Worm (Caenorhabditis elegans) whole organism, young adult: Measurements from ENCODE around the gene Y44A6C.1.

Experiments used
- B0019.2 ChIP-seq: fragments of 200-800 bp; sonication (Bioruptor generic); conservative IDR thresholded peaks from 2 replicates; pipeline ENCODE4 v1.3.6; 2022; ENCODE audit warnings: missing genetic modification reagents, missing genetic modification characterization, missing compliant biosample characterization
- F10E7.11 ChIP-seq: sonication (generic microtip); optimal IDR thresholded peaks from 2 replicates; lab custom pipeline; 2017; ENCODE audit warnings: mild to moderate bottlenecking, missing genetic modification characterization, moderate library complexity, missing compliant biosample characterization
- F22D6.2 ChIP-seq: sonication (generic microtip); optimal IDR thresholded peaks from 2 replicates; lab custom pipeline; 2016; ENCODE audit warnings: mild to moderate bottlenecking, missing genetic modification characterization, missing compliant biosample characterization
- F37B4.10 ChIP-seq: fragments of 200-800 bp; sonication (Bioruptor generic); IDR thresholded peaks from 2 replicates; pipeline ENCODE4 v1.3.6; 2022; ENCODE audit warnings: missing genetic modification characterization, missing compliant biosample characterization
- F49E8.2 ChIP-seq: sonication (generic microtip); optimal IDR thresholded peaks from 3 replicates; lab custom pipeline; 2017; ENCODE audit warnings: missing genetic modification characterization, mild to moderate bottlenecking, missing compliant biosample characterization, antibody characterized with exemption, moderate library complexity; ENCODE audit not compliant: insufficient read depth
- F52B5.7 ChIP-seq: sonication (generic microtip); optimal IDR thresholded peaks from 2 replicates; lab custom pipeline; 2016; ENCODE audit warnings: mild to moderate bottlenecking, missing genetic modification characterization, missing compliant biosample characterization
- K11D2.4 ChIP-seq: fragments of 200-800 bp; sonication (Bioruptor generic); IDR thresholded peaks from 2 replicates; pipeline ENCODE4 v1.3.6; 2022; ENCODE audit warnings: missing genetic modification reagents, missing genetic modification characterization, missing compliant biosample characterization
- T26A5.8 ChIP-seq: sonication (generic microtip); optimal IDR thresholded peaks from 2 replicates; lab custom pipeline; 2016; ENCODE audit warnings: missing genetic modification characterization, missing compliant biosample characterization
- Y53F4B.3 ChIP-seq: fragments of 200-800 bp; sonication (Bioruptor generic); IDR thresholded peaks from 2 replicates; pipeline ENCODE4 v1.3.6; 2022; ENCODE audit warnings: missing genetic modification reagents, missing genetic modification characterization, missing compliant biosample characterization
- Y56A3A.18 ChIP-seq: fragments of 200-800 bp; sonication (Bioruptor generic); IDR thresholded peaks from 2 replicates; pipeline ENCODE4 v1.3.6; 2022; ENCODE audit warnings: missing genetic modification reagents, missing genetic modification characterization, missing compliant biosample characterization
- Y79H2A.3 ChIP-seq: fragments of 200-800 bp; sonication (Bioruptor generic); conservative IDR thresholded peaks from 2 replicates; pipeline ENCODE4 v1.3.6; 2022; ENCODE audit warnings: missing genetic modification reagents, missing genetic modification characterization, missing compliant biosample characterization
- ZK185.1 ChIP-seq: sonication (generic microtip); optimal IDR thresholded peaks from 2 replicates; lab custom pipeline; 2016; ENCODE audit warnings: mild to moderate bottlenecking, missing genetic modification characterization, missing compliant biosample characterization; ENCODE audit not compliant: poor library complexity, severe bottlenecking
- akir-1 ChIP-seq: fragments of 200-800 bp; sonication (Bioruptor generic); optimal IDR thresholded peaks from 2 replicates; lab custom pipeline; 2018; ENCODE audit warnings: mild to moderate bottlenecking, missing genetic modification characterization, moderate library complexity, missing compliant biosample characterization
- ceh-100 ChIP-seq: fragments of 200-800 bp; sonication (Bioruptor generic); IDR thresholded peaks from 2 replicates; pipeline ENCODE4 v1.3.6; 2022; ENCODE audit warnings: missing genetic modification reagents, missing genetic modification characterization, missing compliant biosample characterization
- ceh-27 ChIP-seq: fragments of 200-800 bp; sonication (Bioruptor generic); optimal IDR thresholded peaks from 2 replicates; lab custom pipeline; 2018; ENCODE audit warnings: mild to moderate bottlenecking, missing genetic modification characterization, moderate library complexity, missing compliant biosample characterization
- dox-1 ChIP-seq: fragments of 200-800 bp; sonication (Bioruptor generic); IDR thresholded peaks from 2 replicates; pipeline ENCODE4 v1.3.6; 2022; ENCODE audit warnings: missing genetic modification reagents, missing genetic modification characterization, missing compliant biosample characterization
- dpff-1 ChIP-seq: sonication (generic microtip); optimal IDR thresholded peaks from 2 replicates; lab custom pipeline; 2017; ENCODE audit warnings: mild to moderate bottlenecking, missing genetic modification characterization, missing compliant biosample characterization
- dpl-1 ChIP-seq: fragments of 150-350 bp; optimal IDR thresholded peaks from 2 replicates; lab custom pipeline; 2014; ENCODE audit warnings: missing biosample characterization, missing genetic modification reagents, missing genetic modification characterization
- efl-1 ChIP-seq: fragments of 150-350 bp; optimal IDR thresholded peaks from 2 replicates; lab custom pipeline; 2014; ENCODE audit warnings: missing biosample characterization, missing genetic modification reagents, missing genetic modification characterization
- egl-18 ChIP-seq: fragments of 200-800 bp; sonication (Bioruptor generic); IDR thresholded peaks from 2 replicates; pipeline ENCODE4 v1.3.6; 2022; ENCODE audit warnings: missing genetic modification reagents, missing genetic modification characterization, missing compliant biosample characterization
- egl-44 ChIP-seq: fragments of 200-800 bp; sonication (Bioruptor generic); IDR thresholded peaks from 2 replicates; pipeline ENCODE4 v1.3.6; 2022; ENCODE audit warnings: missing genetic modification reagents, missing genetic modification characterization, missing compliant biosample characterization
- him-1 ChIP-seq: sonication (generic microtip); optimal IDR thresholded peaks from 2 replicates; lab custom pipeline; 2016; ENCODE audit warnings: missing genotype, missing genetic modification reagents, missing genetic modification characterization, missing compliant biosample characterization
- hlh-12 ChIP-seq: sonication (generic microtip); optimal IDR thresholded peaks from 2 replicates; lab custom pipeline; 2016; ENCODE audit warnings: missing genetic modification characterization, missing compliant biosample characterization
- hlh-26 ChIP-seq: fragments of 200-800 bp; sonication (Bioruptor generic); conservative IDR thresholded peaks from 2 replicates; pipeline ENCODE4 v1.3.6; 2022; ENCODE audit warnings: missing genetic modification reagents, missing genetic modification characterization, missing compliant biosample characterization
- hsf-1 ChIP-seq: fragments of 200-800 bp; sonication (Bioruptor generic); IDR thresholded peaks from 2 replicates; pipeline ENCODE4 v1.3.6; 2022; ENCODE audit warnings: missing genetic modification reagents, missing genetic modification characterization, missing compliant biosample characterization
- lag-1 ChIP-seq: fragments of 200-800 bp; sonication (Bioruptor generic); IDR thresholded peaks from 2 replicates; pipeline ENCODE4 v1.3.6; 2022; ENCODE audit warnings: missing genetic modification reagents, missing genetic modification characterization, missing compliant biosample characterization
- lir-1 ChIP-seq: fragments of 200-800 bp; sonication (Bioruptor generic); conservative IDR thresholded peaks from 2 replicates; pipeline ENCODE4 v1.3.6; 2022; ENCODE audit warnings: missing genetic modification reagents, missing genetic modification characterization, missing compliant biosample characterization
- lsy-27 ChIP-seq: sonication (generic microtip); optimal IDR thresholded peaks from 2 replicates; lab custom pipeline; 2017; ENCODE audit warnings: missing genetic modification characterization, mild to moderate bottlenecking, missing compliant biosample characterization, antibody characterized with exemption, missing genotype, borderline replicate concordance; ENCODE audit not compliant: insufficient read depth
- nfya-1 ChIP-seq: sonication (generic microtip); optimal IDR thresholded peaks from 2 replicates; lab custom pipeline; 2017; ENCODE audit warnings: antibody characterized with exemption, missing compliant biosample characterization, missing genetic modification characterization, borderline replicate concordance; ENCODE audit not compliant: insufficient read depth
- nhr-90 ChIP-seq: sonication (generic microtip); optimal IDR thresholded peaks from 2 replicates; lab custom pipeline; 2016; ENCODE audit warnings: missing genotype, mild to moderate bottlenecking, missing genetic modification characterization, missing compliant biosample characterization
- pha-4 ChIP-seq: fragments of 150-350 bp; sonication (generic microtip); optimal IDR thresholded peaks from 2 replicates; lab custom pipeline; 2014; ENCODE audit warnings: missing biosample characterization, missing genetic modification reagents, missing genetic modification characterization
- rcor-1 ChIP-seq: fragments of 200-800 bp; sonication (Bioruptor generic); IDR thresholded peaks from 2 replicates; pipeline ENCODE4 v1.3.6; 2022; ENCODE audit warnings: missing genetic modification reagents, missing genetic modification characterization, missing compliant biosample characterization
- rec-8 ChIP-seq, 2 experiments: sonication (generic microtip); optimal IDR thresholded peaks; 2 replicates each; lab custom pipeline; 2016; ENCODE audit warnings: mild to moderate bottlenecking in 2 of 2, missing genetic modification characterization in 2 of 2, missing genetic modification reagents in 2 of 2, missing genotype in 2 of 2, missing biosample characterization in 1 of 2, missing compliant biosample characterization in 1 of 2, moderate library complexity in 1 of 2
- repo-1 ChIP-seq: sonication (generic microtip); optimal IDR thresholded peaks from 2 replicates; lab custom pipeline; 2017; ENCODE audit warnings: mild to moderate bottlenecking, missing genetic modification characterization, missing compliant biosample characterization
- snpc-4 ChIP-seq, 5 experiments: fragments of 150-350 bp in 1 of 5; sonication (generic microtip) in 4 of 5; optimal IDR thresholded peaks; 2 replicates each; lab custom pipeline; 2014 to 2018; ENCODE audit warnings: missing genetic modification characterization in 5 of 5, missing biosample characterization in 3 of 5, antibody characterized with exemption in 2 of 5, mild to moderate bottlenecking in 2 of 5, missing compliant biosample characterization in 2 of 5, missing genotype in 2 of 5, moderate library complexity in 2 of 5, missing genetic modification reagents in 1 of 5
- tbp1 ChIP-seq: fragments of 200-800 bp; sonication (Bioruptor generic); optimal IDR thresholded peaks from 2 replicates; lab custom pipeline; 2018; ENCODE audit warnings: mild to moderate bottlenecking, missing genetic modification characterization, missing compliant biosample characterization
- tbx-9 ChIP-seq: sonication (generic microtip); optimal IDR thresholded peaks from 2 replicates; lab custom pipeline; 2016; ENCODE audit warnings: borderline replicate concordance, missing genetic modification characterization, inconsistent platforms, missing compliant biosample characterization
- ztf-25 ChIP-seq: fragments of 200-800 bp; sonication (Bioruptor generic); IDR thresholded peaks from 2 replicates; pipeline ENCODE4 v1.3.6; 2022; ENCODE audit warnings: missing genetic modification reagents, missing genetic modification characterization, missing compliant biosample characterization

Gene Y44A6C.1

DNA sequence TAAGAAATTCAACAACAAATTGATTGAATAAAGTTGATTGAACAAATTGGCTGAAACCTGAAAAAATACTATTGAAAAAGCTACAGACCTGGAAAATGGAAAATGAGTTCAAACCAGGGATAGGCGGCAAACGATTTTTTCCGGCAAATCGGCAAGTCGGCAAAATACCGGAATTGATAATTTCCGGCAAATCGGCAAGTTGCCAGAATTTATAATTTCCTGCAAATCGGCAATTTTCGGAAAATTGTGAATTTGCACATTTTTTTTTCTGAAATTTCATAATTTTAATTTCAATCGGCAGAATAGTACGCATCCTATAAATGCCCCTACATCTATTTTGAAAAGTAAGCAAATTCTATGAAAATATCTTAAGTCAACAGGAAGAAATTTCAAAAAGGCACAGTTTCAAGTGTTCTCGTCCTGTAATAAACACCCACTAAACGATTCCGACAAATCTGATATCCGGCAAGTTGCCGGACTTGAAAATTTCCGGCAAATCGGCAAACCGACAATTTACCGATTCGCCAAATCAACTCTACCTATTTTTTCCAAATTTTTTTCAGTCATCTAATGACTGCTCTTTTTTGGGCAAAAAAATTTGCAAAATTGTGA, 3.2 kb downstream of the Y44A6C.1 start (continued):
- TF ChIP-seq akir-1 (GFP tag; lab: Kevin White, UChicago) (no peak), tbp1 (GFP tag; lab: Kevin White, UChicago) (no peak), ceh-100 (GFP tag; lab: Robert Waterston, UW) (no peak), ztf-25 (GFP tag; lab: Robert Waterston, UW) (no peak), egl-18 (GFP tag; lab: Robert Waterston, UW) (no peak), F22D6.2 (tag; lab: Kevin White, UChicago) (no peak), repo-1 (tag; lab: Kevin White, UChicago) (peak; percentile 76), K11D2.4 (GFP tag; lab: Robert Waterston, UW) (0 out of 2 replicates have a peak, but pooled peaks have one; percentile 35), snpc-4 (GFP tag; optimal IDR thresholded peaks at IDR 0.05; lab: Kevin White, UChicago) (no peak), snpc-4 (tag; optimal IDR thresholded peaks at IDR 0.05; lab: Kevin White, UChicago) (no peak), F37B4.10 (0 out of 2 replicates have a peak, but pooled peaks have one; percentile 5), F10E7.11 (tag; lab: Kevin White, UChicago) (no peak)

DNA sequence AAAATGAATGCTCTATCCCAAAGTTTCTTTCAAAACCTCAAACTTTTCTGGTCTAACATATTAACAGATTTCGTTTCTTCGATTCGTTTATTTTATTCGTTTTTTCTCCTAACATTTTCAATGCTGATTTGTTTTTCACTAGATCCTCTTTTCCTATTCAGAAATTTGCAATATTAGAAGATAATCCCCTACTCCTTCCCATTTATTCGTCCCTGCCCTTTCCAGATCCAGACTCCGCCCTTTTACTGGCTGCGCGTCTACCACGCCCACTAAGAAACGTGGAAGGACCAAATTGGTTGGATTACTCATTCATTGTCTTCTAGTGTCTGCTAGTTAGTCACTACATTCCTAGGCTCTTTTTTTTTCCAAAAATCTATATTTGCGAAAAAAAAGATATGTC, 8.2 kb downstream of the Y44A6C.1 start, which contains the start of gene Y44A6C.2:
TSS of gene Y44A6C.2 (plus strand) at position 301 of the 400 bp plus-strand sequence.
- TF ChIP-seq tbx-9 (tag; lab: Kevin White, UChicago), result no peak
- TF ChIP-seq Y53F4B.3 (GFP tag; lab: Robert Waterston, UW), result no peak
- no peak for TF ChIP-seq ZK185.1
- no peak for TF ChIP-seq hsf-1
- no peak for TF ChIP-seq pha-4 (tag; lab: Kevin White, UChicago)
- TF ChIP-seq B0019.2 (GFP tag; lab: Robert Waterston, UW), result no peak
- no peak for TF ChIP-seq dpff-1
- no peak for TF ChIP-seq nfya-1 (tag; lab: Kevin White, UChicago)
- TF ChIP-seq lsy-27, result no peak
- no peak for TF ChIP-seq hlh-26 (GFP tag; lab: Robert Waterston, UW)
- TF ChIP-seq egl-44 (GFP tag; lab: Robert Waterston, UW), result no peak
- TF ChIP-seq, all 124 proteins: peak for 0

DNA sequence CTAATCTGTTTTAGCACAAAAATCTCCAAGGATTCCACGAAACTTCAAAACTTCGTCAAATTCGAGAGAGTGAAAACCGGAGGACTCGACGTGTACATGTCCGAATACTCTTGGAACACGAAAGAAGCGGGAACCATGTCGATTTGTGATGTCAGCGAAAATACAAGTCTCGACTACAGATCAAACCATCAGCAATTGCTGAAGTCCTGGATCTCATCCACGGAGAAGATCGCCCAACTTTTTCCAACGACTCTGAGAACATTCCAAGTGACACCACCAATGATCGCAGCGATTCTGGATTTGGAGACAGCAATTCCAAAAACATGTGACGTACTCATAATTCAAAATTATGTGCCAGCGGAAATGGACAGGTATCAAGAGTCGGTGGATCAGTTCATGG, 8.7 kb downstream of the Y44A6C.1 start:
- no peak for TF ChIP-seq rcor-1 (GFP tag; lab: Robert Waterston, UW)
- no peak for TF ChIP-seq lir-1 (GFP tag; lab: Robert Waterston, UW)
- TF ChIP-seq akir-1 (GFP tag; lab: Kevin White, UChicago), result no peak
- no peak for TF ChIP-seq F49E8.2 (tag; lab: Kevin White, UChicago)

DNA sequence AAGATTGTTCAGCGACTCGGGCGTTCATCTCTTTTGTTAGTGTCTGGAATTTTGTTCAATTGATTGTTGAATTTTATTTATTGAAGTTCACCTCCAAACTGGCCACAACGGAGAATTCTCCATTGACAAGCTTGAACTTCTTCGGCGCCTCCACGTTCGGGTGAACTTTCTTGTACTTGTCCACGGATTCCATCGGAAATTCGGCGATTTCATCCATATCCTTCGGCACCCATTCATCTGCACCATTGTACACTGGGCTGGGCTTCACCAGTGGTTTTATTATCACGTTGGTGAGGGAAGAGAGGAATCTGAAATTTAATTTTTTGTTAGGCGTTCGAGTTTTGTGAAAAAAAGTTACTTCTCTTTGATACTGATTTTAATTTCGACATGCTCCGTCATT, 13.7 kb downstream of the Y44A6C.1 start:
- TF ChIP-seq nhr-90 (no peak), T26A5.8 (no peak), repo-1 (tag; lab: Kevin White, UChicago) (no peak), Y56A3A.18 (GFP tag; lab: Robert Waterston, UW) (no peak), lag-1 (GFP tag; lab: Robert Waterston, UW) (no peak), him-1 (tag; lab: Kevin White, UChicago) (no peak), ceh-27 (GFP tag; lab: Kevin White, UChicago) (no peak), F52B5.7 (no peak), dpl-1 (GFP tag; lab: Kevin White, UChicago) (no peak), rec-8 (tag; optimal IDR thresholded peaks at IDR 0.05; lab: Kevin White, UChicago) (no peak), hlh-12 (tag; lab: Kevin White, UChicago) (no peak), Y79H2A.3 (no peak), tbx-9 (tag; lab: Kevin White, UChicago) (no peak), lsy-27 (no peak), dox-1 (GFP tag; lab: Robert Waterston, UW) (no peak), efl-1 (no peak)
